Worm (Caenorhabditis elegans): ENCODE measurements around the gene srz-42.

The srz-42 gene

DNA sequence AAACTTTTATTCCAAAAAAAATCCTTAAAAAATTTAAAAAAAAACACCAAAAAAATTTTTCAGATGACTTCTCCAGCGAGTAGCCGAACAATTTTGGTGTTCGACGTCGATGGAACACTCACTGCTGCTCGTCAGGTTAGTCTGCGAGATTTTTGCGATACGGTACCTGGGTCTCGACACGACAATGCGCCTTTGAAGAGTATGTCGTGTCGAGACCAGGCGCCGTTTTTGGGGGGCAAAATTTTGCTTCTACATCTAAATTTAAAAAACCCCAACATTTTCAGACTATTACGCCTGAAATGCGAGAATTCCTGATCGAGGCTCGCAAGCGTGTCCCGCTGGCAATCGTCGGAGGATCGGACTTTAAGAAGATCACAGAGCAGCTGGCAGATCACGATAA is 45.7 kb upstream of the srz-42 start, which contains the start of gene F52B11.2 (continued):
- TF ChIP-seq dpl-1 (GFP tag; optimal IDR thresholded peaks at IDR 0.05) (no peak), T07F8.4 (tag; optimal IDR thresholded peaks at IDR 0.05) (no peak), nhr-27 (tag; optimal IDR thresholded peaks at IDR 0.05) (peak; percentile 32), let-526 (GFP tag; IDR thresholded peaks at IDR 0.05) (0 out of 2 replicates have a peak, but pooled peaks have one; percentile 26), athp-1 (tag; optimal IDR thresholded peaks at IDR 0.05) (no peak), unc-130 (GFP tag; optimal IDR thresholded peaks at IDR 0.05) (no peak), F39B2.1 (GFP tag; IDR thresholded peaks at IDR 0.05) (no peak), Y53G8AR.9 (GFP tag; conservative IDR thresholded peaks at IDR 0.05) (no peak), F57A8.1 (GFP tag; optimal IDR thresholded peaks at IDR 0.05) (no peak), F22D6.2 (tag; optimal IDR thresholded peaks at IDR 0.05) (no peak), unc-62 (GFP tag; optimal IDR thresholded peaks at IDR 0.05) (no peak), ceh-58 (GFP tag; IDR thresholded peaks at IDR 0.05) (0 out of 2 replicates have a peak, but pooled peaks have one; percentile 37), F49E8.2 (tag; optimal IDR thresholded peaks at IDR 0.05; ENCODE audit: insufficient read depth) (peak; percentile 46), madf-3 (GFP tag; IDR thresholded peaks at IDR 0.05) (no peak; the same call in 1 of the 2 replicates), repo-1 (tag; optimal IDR thresholded peaks at IDR 0.05) (peak; percentile 36), madf-10 (tag; optimal IDR thresholded peaks at IDR 0.05) (no peak), Y56A3A.18 (GFP tag; IDR thresholded peaks at IDR 0.05) (no peak), F33H1.4 (GFP tag; IDR thresholded peaks at IDR 0.05) (peak; percentile 22; the same call in 1 of the 2 replicates), K11D2.4 (GFP tag; IDR thresholded peaks at IDR 0.05) (no peak), zfh-2 (GFP tag; conservative IDR thresholded peaks at IDR 0.05) (no peak), nfyb-1 (GFP tag; IDR thresholded peaks at IDR 0.05) (peak; percentile 52; the same call in 1 of the 2 replicates), Y95B8A.8 (GFP tag; IDR thresholded peaks at IDR 0.05) (no peak), bed-2 (GFP tag; IDR thresholded peaks at IDR 0.05) (no peak), nhr-120 (GFP tag; IDR thresholded peaks at IDR 0.05) (no peak), chd-7 (tag; optimal IDR thresholded peaks at IDR 0.05) (peak; percentile 8), fkh-3 (tag; optimal IDR thresholded peaks at IDR 0.05) (no peak)

DNA sequence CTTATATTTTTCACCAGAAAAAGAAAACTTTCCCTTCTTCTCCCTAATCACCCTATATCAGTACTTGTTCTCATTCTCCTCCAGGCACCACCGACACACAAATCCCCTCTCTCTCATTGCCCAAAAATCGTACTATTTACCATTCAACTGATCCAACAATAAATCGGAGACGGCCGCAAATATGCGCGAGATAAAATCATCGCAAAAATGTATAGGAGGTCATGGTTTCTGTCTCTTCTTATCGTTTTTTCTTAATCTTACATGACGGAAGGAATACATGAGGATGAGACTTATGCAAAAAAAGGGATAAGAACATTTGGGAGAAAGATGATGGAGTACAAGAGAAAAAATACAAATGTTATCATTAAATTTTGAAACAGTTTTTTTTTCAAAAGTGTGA is 42.8 kb upstream of the srz-42 start:
- no peak for TF ChIP-seq snpc-4 (GFP tag; optimal IDR thresholded peaks at IDR 0.05)
- no peak for TF ChIP-seq snpc-4 (tag; optimal IDR thresholded peaks at IDR 0.05)
- no peak for TF ChIP-seq sptf-2 (GFP tag; optimal IDR thresholded peaks at IDR 0.05)
- TF ChIP-seq tbp1 (GFP tag; optimal IDR thresholded peaks at IDR 0.05): no peak
- no peak for TF ChIP-seq egl-44 (GFP tag; IDR thresholded peaks at IDR 0.05)
- TF ChIP-seq F39B2.1 (GFP tag; IDR thresholded peaks at IDR 0.05): no peak
- no peak for TF ChIP-seq unc-130 (GFP tag; optimal IDR thresholded peaks at IDR 0.05)
- no peak for TF ChIP-seq mel-28 (tag; optimal IDR thresholded peaks at IDR 0.05; ENCODE audit: borderline replicate concordance)
- no peak for TF ChIP-seq bed-1 (GFP tag; IDR thresholded peaks at IDR 0.05)
- TF ChIP-seq hmg-1.2 (GFP tag; IDR thresholded peaks at IDR 0.05): no peak
- no peak for TF ChIP-seq snpc-3.4 (tag; optimal IDR thresholded peaks at IDR 0.05)
- TF ChIP-seq ceh-58 (GFP tag; IDR thresholded peaks at IDR 0.05): no peak
- no peak for TF ChIP-seq ztf-28 (GFP tag; IDR thresholded peaks at IDR 0.05)

DNA sequence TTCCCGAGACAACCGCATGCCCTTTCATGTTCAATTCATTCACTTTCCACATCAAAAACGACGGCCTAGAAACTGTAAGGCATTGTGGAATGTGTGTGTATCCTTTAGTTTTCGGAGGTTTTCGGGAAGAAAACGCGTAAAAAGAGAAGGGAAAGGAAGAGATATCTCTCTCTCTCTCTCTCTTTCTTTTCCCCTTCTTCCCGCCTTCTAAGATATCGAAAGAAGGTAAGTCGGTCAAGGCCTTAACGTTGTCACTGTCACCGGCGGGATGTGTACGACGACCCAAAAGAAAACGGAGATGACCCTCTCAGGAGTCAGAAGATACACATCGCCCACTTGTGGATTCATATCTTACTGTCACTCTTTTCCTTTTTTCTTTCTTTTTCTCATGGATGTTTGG is 39.4 kb upstream of the srz-42 start:
- TF ChIP-seq ZK185.1 (tag; optimal IDR thresholded peaks at IDR 0.05; ENCODE audit: poor library complexity, severe bottlenecking): no peak
- TF ChIP-seq C06A6.2 (GFP tag; conservative IDR thresholded peaks at IDR 0.05): no peak
- TF ChIP-seq fkh-3 (tag; optimal IDR thresholded peaks at IDR 0.05): no peak
- no peak for TF ChIP-seq ceh-27 (GFP tag; optimal IDR thresholded peaks at IDR 0.05)
- no peak for TF ChIP-seq nhr-90 (tag; optimal IDR thresholded peaks at IDR 0.05)
- TF ChIP-seq rpc-1 (optimal IDR thresholded peaks at IDR 0.05): no peak
- TF ChIP-seq rpc-1 (tag; optimal IDR thresholded peaks at IDR 0.05): no peak
- no peak for TF ChIP-seq pha-4 (tag; optimal IDR thresholded peaks at IDR 0.05)
- TF ChIP-seq Y56A3A.18 (GFP tag; IDR thresholded peaks at IDR 0.05): no peak
- TF ChIP-seq him-1 (tag; optimal IDR thresholded peaks at IDR 0.05): no peak
- no peak for TF ChIP-seq F39B2.1 (GFP tag; IDR thresholded peaks at IDR 0.05)
- no peak for TF ChIP-seq efl-1 (GFP tag; optimal IDR thresholded peaks at IDR 0.05)
